Fruit fly (Drosophila melanogaster) Kc167 (cell line): ENCODE measurements around the gene CG8852.

Source experiments
- Myc ChIP-seq: fragments of >200 bp; optimal IDR thresholded peaks from 2 replicates; lab custom pipeline; 2017; ENCODE audit warnings: missing external identifiers
- Sin3A ChIP-seq: fragments of >200 bp; optimal IDR thresholded peaks from 2 replicates; lab custom pipeline; 2018; ENCODE audit warnings: missing external identifiers
- h ChIP-seq: fragments of >200 bp; optimal IDR thresholded peaks from 3 replicates; lab custom pipeline; 2018; ENCODE audit warnings: missing external identifiers
- insv ChIP-seq: fragments of >200 bp; optimal IDR thresholded peaks from 3 replicates; lab custom pipeline; 2018; ENCODE audit warnings: missing external identifiers
- psq ChIP-seq: fragments of >200 bp; optimal IDR thresholded peaks from 2 replicates; lab custom pipeline; 2017; ENCODE audit warnings: missing external identifiers

dm6 chr2L:3567394-3567793 is 42.5 kb downstream of the CG8852 start:
- TF ChIP-seq insv (lab: Kevin White, UChicago) = no peak
- TF ChIP-seq psq = no peak
- TF ChIP-seq h = no peak
- no peak for TF ChIP-seq Sin3A (lab: Kevin White, UChicago)
- no peak for TF ChIP-seq Myc (lab: Kevin White, UChicago)
